Comparison of ENCODE assay signal across 5 worm cellular contexts in genomic region chrX:3959221-3959620, ce11.
A peak's percentile ranks its signal among the peaks of the same experiment; 100 is the strongest.
TF ChIP-seq lines count a peak whose summit lies in the region.

No protein-coding gene starts in this region.

TF ChIP-seq in whole organism, L1 larva, 84 proteins besides CTCF, POLR2A, EP300 and RAD21:
- TF ChIP-seq C04F5.9 (tag; optimal IDR thresholded peaks at IDR 0.05; lab: Kevin White, UChicago) (no peak), grh-1 (GFP tag; IDR thresholded peaks at IDR 0.05; lab: Robert Waterston, UW) (no peak), sup-37 (GFP tag; optimal IDR thresholded peaks at IDR 0.05; lab: Kevin White, UChicago) (no peak), sptf-1 (tag; optimal IDR thresholded peaks at IDR 0.05; lab: Kevin White, UChicago) (no peak), nhr-71 (tag; optimal IDR thresholded peaks at IDR 0.05; lab: Kevin White, UChicago) (no peak), rnt-1 (tag; optimal IDR thresholded peaks at IDR 0.05; lab: Kevin White, UChicago) (peak; percentile 34), nhr-237 (tag; optimal IDR thresholded peaks at IDR 0.05; lab: Kevin White, UChicago) (no peak), ztf-4 (tag; optimal IDR thresholded peaks at IDR 0.05; lab: Kevin White, UChicago) (no peak), ama-1 (optimal IDR thresholded peaks at IDR 0.05; lab: Kevin White, UChicago) (no peak), irx-1 (tag; optimal IDR thresholded peaks at IDR 0.05; lab: Kevin White, UChicago) (no peak), efl-1 (optimal IDR thresholded peaks at IDR 0.05; lab: Kevin White, UChicago) (no peak), efl-1 (GFP tag; optimal IDR thresholded peaks at IDR 0.05 in 1 of 2; lab: Kevin White, UChicago) (no peak), snu-23 (GFP tag; optimal IDR thresholded peaks at IDR 0.05; lab: Kevin White, UChicago) (no peak), pqm-1 (tag; optimal IDR thresholded peaks at IDR 0.05; lab: Kevin White, UChicago) (no peak), lin-14 (GFP tag; optimal IDR thresholded peaks at IDR 0.05; lab: Kevin White, UChicago) (peak; percentile 33), mef-2 (tag; optimal IDR thresholded peaks at IDR 0.05; lab: Kevin White, UChicago) (no peak)

TF ChIP-seq in whole organism, L3 larva, 47 proteins besides CTCF, POLR2A, EP300 and RAD21:
- TF ChIP-seq ceh-9 (tag; optimal IDR thresholded peaks at IDR 0.05; lab: Kevin White, UChicago), result no peak
- peak; percentile 44 for TF ChIP-seq lin-39 (tag; optimal IDR thresholded peaks at IDR 0.05; lab: Kevin White, UChicago)
- TF ChIP-seq nhr-23 (tag; optimal IDR thresholded peaks at IDR 0.05; lab: Kevin White, UChicago), result no peak
- no peak for TF ChIP-seq elt-3 (tag; optimal IDR thresholded peaks at IDR 0.05; lab: Kevin White, UChicago)
- no peak for TF ChIP-seq nhr-67 (tag; optimal IDR thresholded peaks at IDR 0.05; lab: Kevin White, UChicago)
- no peak for TF ChIP-seq nhr-12 (tag; optimal IDR thresholded peaks at IDR 0.05; lab: Kevin White, UChicago)
- no peak for TF ChIP-seq nhr-11 (tag; optimal IDR thresholded peaks at IDR 0.05; lab: Kevin White, UChicago)
- no peak for TF ChIP-seq ZK546.5 (tag; optimal IDR thresholded peaks at IDR 0.05; lab: Kevin White, UChicago)
- TF ChIP-seq skn-1 (tag; optimal IDR thresholded peaks at IDR 0.05; lab: Kevin White, UChicago), result no peak
TF ChIP-seq in whole organism, L3 larva: peak in this region for 1.

TF ChIP-seq in whole organism, L4 larva, 104 proteins besides CTCF, POLR2A, EP300 and RAD21:
- TF ChIP-seq aha-1 (tag; lab: Kevin White, UChicago), result peak; percentile 59
- TF ChIP-seq nhr-41 (GFP tag; IDR thresholded peaks at IDR 0.05; lab: Robert Waterston, UW), result no peak
- peak in 1 of 2 experiments; percentile 84 for TF ChIP-seq unc-62 (GFP tag; optimal IDR thresholded peaks at IDR 0.05 in 1 of 2; lab: Kevin White, UChicago)
- no peak for TF ChIP-seq unc-62 (tag; optimal IDR thresholded peaks at IDR 0.05; lab: Kevin White, UChicago)

TF ChIP-seq in whole organism, late embryonic, 69 proteins besides CTCF, POLR2A, EP300 and RAD21:
- no peak for TF ChIP-seq tbx-2 (tag; optimal IDR thresholded peaks at IDR 0.05; lab: Kevin White, UChicago)
- peak; percentile 78 for TF ChIP-seq unc-55 (GFP tag; optimal IDR thresholded peaks at IDR 0.05; lab: Kevin White, UChicago)
- TF ChIP-seq fkh-10 (GFP tag; optimal IDR thresholded peaks at IDR 0.05; lab: Kevin White, UChicago), result no peak
- no peak for TF ChIP-seq npax-4 (tag; optimal IDR thresholded peaks at IDR 0.05; lab: Kevin White, UChicago)

TF ChIP-seq in whole organism, mixed stage, embryonic, 35 proteins besides CTCF, POLR2A, EP300 and RAD21:
- no peak for TF ChIP-seq ces-1 (GFP tag; optimal IDR thresholded peaks at IDR 0.05; lab: Kevin White, UChicago)
- no peak for TF ChIP-seq lin-32 (GFP tag; optimal IDR thresholded peaks at IDR 0.05; lab: Kevin White, UChicago)
- no peak for TF ChIP-seq sptf-1 (tag; optimal IDR thresholded peaks at IDR 0.05; lab: Kevin White, UChicago)
- TF ChIP-seq snpc-4 (tag; optimal IDR thresholded peaks at IDR 0.05; lab: Kevin White, UChicago), result no peak
- no peak for TF ChIP-seq nhr-28 (tag; optimal IDR thresholded peaks at IDR 0.05; lab: Kevin White, UChicago)
- no peak for TF ChIP-seq lin-13 (tag; optimal IDR thresholded peaks at IDR 0.05; lab: Kevin White, UChicago)
- no peak for TF ChIP-seq M03D4.4 (tag; optimal IDR thresholded peaks at IDR 0.05; lab: Kevin White, UChicago)
- no peak for TF ChIP-seq ceh-43 (GFP tag; optimal IDR thresholded peaks at IDR 0.05; lab: Kevin White, UChicago)
- peak; percentile 88 for TF ChIP-seq hlh-1 (tag; optimal IDR thresholded peaks at IDR 0.05; lab: Kevin White, UChicago)
- TF ChIP-seq unc-120 (tag; optimal IDR thresholded peaks at IDR 0.05; lab: Kevin White, UChicago; ENCODE audit: poor library complexity, severe bottlenecking), result peak; percentile 42
- peak; percentile 82 for TF ChIP-seq unc-62 (GFP tag; optimal IDR thresholded peaks at IDR 0.05; lab: Kevin White, UChicago)

Comparison
In these comparisons a context has a peak if more than half of its experiments do, and no peak if none do; other contexts are left out.
1. Of the 29 proteins assayed by ChIP-seq in both whole organism, L4 larva and whole organism, L1 larva: peak only in whole organism, L4 larva: aha-1; only in whole organism, L1 larva: none; in both: none; in neither: 27; mixed calls (peak in some experiments, not most) for 1.